Worm (Caenorhabditis elegans) whole organism, L4/young adult: ENCODE data around the gene Y105C5B.17.

Source experiments
- dao-5 ChIP-seq: sonication (generic microtip); optimal IDR thresholded peaks from 2 replicates; lab custom pipeline; 2016; ENCODE audit warnings: missing genotype, missing genetic modification characterization, moderate library complexity, missing compliant biosample characterization
- him-1 ChIP-seq: sonication (generic microtip); optimal IDR thresholded peaks from 2 replicates; lab custom pipeline; 2016; ENCODE audit warnings: missing genotype, missing genetic modification reagents, missing genetic modification characterization, missing compliant biosample characterization

- TF ChIP-seq dao-5 (tag; lab: Kevin White, UChicago) (no peak), him-1 (tag; lab: Kevin White, UChicago) (no peak)
Measured at ce11 chrIV:15937088-15937487, 25.8 kb upstream of the Y105C5B.17 start.
